Worm (Caenorhabditis elegans) whole organism, late embryonic: Measurements from ENCODE around the gene aqp-2.

Experiments
- C38D4.7 ChIP-seq: fragments of 200-800 bp; sonication (Bioruptor generic); optimal IDR thresholded peaks from 2 replicates; lab custom pipeline; 2018; ENCODE audit warnings: mild to moderate bottlenecking, missing genetic modification characterization, moderate library complexity, missing compliant biosample characterization
- T23F11.4 ChIP-seq: fragments of 200-800 bp; sonication (Bioruptor generic); optimal IDR thresholded peaks from 2 replicates; lab custom pipeline; 2018; ENCODE audit warnings: mild to moderate bottlenecking, missing genetic modification characterization, missing compliant biosample characterization
- Y22D7AL.16 ChIP-seq: sonication (generic microtip); optimal IDR thresholded peaks from 2 replicates; lab custom pipeline; 2016; ENCODE audit warnings: missing genetic modification characterization, missing compliant biosample characterization
- ahr-1 ChIP-seq: sonication (generic microtip); optimal IDR thresholded peaks from 2 replicates; lab custom pipeline; 2016; ENCODE audit warnings: missing genetic modification characterization, missing compliant biosample characterization
- ama-1 ChIP-seq: fragments of 150-350 bp; optimal IDR thresholded peaks from 2 replicates; lab custom pipeline; 2014
- ceh-14 ChIP-seq: sonication (generic microtip); optimal IDR thresholded peaks from 2 replicates; lab custom pipeline; 2016; ENCODE audit warnings: missing genotype, missing genetic modification characterization, missing compliant biosample characterization
- ceh-19 ChIP-seq: fragments of 200-800 bp; sonication (Bioruptor generic); optimal IDR thresholded peaks from 2 replicates; lab custom pipeline; 2018; ENCODE audit warnings: mild to moderate bottlenecking, missing genetic modification characterization, missing compliant biosample characterization
- ceh-2 ChIP-seq: sonication (generic microtip); optimal IDR thresholded peaks from 2 replicates; lab custom pipeline; 2016; ENCODE audit warnings: missing genotype, missing genetic modification characterization, missing compliant biosample characterization
- ceh-22 ChIP-seq: sonication (generic microtip); optimal IDR thresholded peaks from 2 replicates; lab custom pipeline; 2017; ENCODE audit warnings: missing biosample characterization, missing genetic modification characterization
- ceh-24 ChIP-seq: sonication (generic microtip); optimal IDR thresholded peaks from 2 replicates; lab custom pipeline; 2016; ENCODE audit warnings: mild to moderate bottlenecking, missing genetic modification characterization, missing compliant biosample characterization
- ceh-30 ChIP-seq: fragments of 150-350 bp; optimal IDR thresholded peaks from 2 replicates; lab custom pipeline; 2014; ENCODE audit warnings: missing biosample characterization, missing genetic modification characterization
- ceh-31 ChIP-seq: sonication (generic microtip); optimal IDR thresholded peaks from 2 replicates; lab custom pipeline; 2016; ENCODE audit warnings: missing genetic modification characterization, missing compliant biosample characterization
- ceh-34 ChIP-seq: sonication (generic microtip); optimal IDR thresholded peaks from 2 replicates; lab custom pipeline; 2016; ENCODE audit warnings: mild to moderate bottlenecking, missing genetic modification characterization, missing compliant biosample characterization
- ceh-48 ChIP-seq: sonication (generic microtip); optimal IDR thresholded peaks from 2 replicates; lab custom pipeline; 2016; ENCODE audit warnings: missing genetic modification characterization, inconsistent platforms, missing compliant biosample characterization
- ceh-6 ChIP-seq: fragments of 200-800 bp; sonication (Bioruptor generic); optimal IDR thresholded peaks from 2 replicates; lab custom pipeline; 2018; ENCODE audit warnings: mild to moderate bottlenecking, missing genetic modification characterization, missing compliant biosample characterization
- dmd-4 ChIP-seq: sonication (generic microtip); optimal IDR thresholded peaks from 2 replicates; lab custom pipeline; 2016; ENCODE audit warnings: borderline replicate concordance, missing genetic modification characterization, missing compliant biosample characterization
- dve-1 ChIP-seq: sonication (generic microtip); optimal IDR thresholded peaks from 2 replicates; lab custom pipeline; 2017; ENCODE audit warnings: antibody characterized with exemption, mild to moderate bottlenecking, missing genetic modification characterization, missing compliant biosample characterization
- elt-2 ChIP-seq: sonication (generic microtip); optimal IDR thresholded peaks from 2 replicates; lab custom pipeline; 2016; ENCODE audit warnings: missing genetic modification reagents, missing genetic modification characterization, missing compliant biosample characterization
- ets-4 ChIP-seq: sonication (generic microtip); optimal IDR thresholded peaks from 2 replicates; lab custom pipeline; 2016; ENCODE audit warnings: missing genetic modification characterization, missing compliant biosample characterization
- eyg-1 ChIP-seq: sonication (generic microtip); optimal IDR thresholded peaks from 2 replicates; lab custom pipeline; 2016; ENCODE audit warnings: missing genotype, missing genetic modification characterization, missing compliant biosample characterization
- fkh-10 ChIP-seq: fragments of 150-350 bp; optimal IDR thresholded peaks from 2 replicates; lab custom pipeline; 2014; ENCODE audit warnings: missing biosample characterization, missing genetic modification reagents, missing genetic modification characterization
- gmeb-2 ChIP-seq: sonication (generic microtip); optimal IDR thresholded peaks from 2 replicates; lab custom pipeline; 2016; ENCODE audit warnings: missing genetic modification characterization, inconsistent platforms, missing compliant biosample characterization
- hlh-8 ChIP-seq: sonication (generic microtip); optimal IDR thresholded peaks from 2 replicates; lab custom pipeline; 2016; ENCODE audit warnings: missing genotype, missing genetic modification characterization, missing compliant biosample characterization
- mec-3 ChIP-seq: sonication (generic microtip); optimal IDR thresholded peaks from 2 replicates; lab custom pipeline; 2016; ENCODE audit warnings: borderline replicate concordance, missing genetic modification characterization, missing compliant biosample characterization
- nfya-1 ChIP-seq: sonication (generic microtip); optimal IDR thresholded peaks from 2 replicates; lab custom pipeline; 2017; ENCODE audit warnings: missing genetic modification characterization, mild to moderate bottlenecking, missing compliant biosample characterization, antibody characterized with exemption, moderate library complexity
- nhr-11 ChIP-seq: fragments of 150-350 bp; optimal IDR thresholded peaks from 2 replicates; lab custom pipeline; 2014; ENCODE audit warnings: missing biosample characterization, missing genetic modification characterization
- npax-4 ChIP-seq: sonication (generic microtip); optimal IDR thresholded peaks from 2 replicates; lab custom pipeline; 2016; ENCODE audit warnings: missing genetic modification characterization, missing compliant biosample characterization
- pag-3 ChIP-seq: sonication (generic microtip); optimal IDR thresholded peaks from 2 replicates; lab custom pipeline; 2016; ENCODE audit warnings: missing compliant biosample characterization, missing genetic modification characterization, borderline replicate concordance
- pros-1 ChIP-seq: fragments of 150-350 bp; optimal IDR thresholded peaks from 2 replicates; lab custom pipeline; 2014; ENCODE audit warnings: missing biosample characterization, missing genetic modification reagents, missing genetic modification characterization
- ref-2 ChIP-seq: sonication (generic microtip); optimal IDR thresholded peaks from 2 replicates; lab custom pipeline; 2016; ENCODE audit warnings: missing genetic modification characterization, missing compliant biosample characterization
- rnt-1 ChIP-seq: sonication (generic microtip); optimal IDR thresholded peaks from 2 replicates; lab custom pipeline; 2016; ENCODE audit warnings: missing genetic modification characterization, missing compliant biosample characterization
- sdc-2 ChIP-seq: sonication (generic microtip); optimal IDR thresholded peaks from 2 replicates; lab custom pipeline; 2016; ENCODE audit warnings: missing genotype, missing genetic modification characterization, missing compliant biosample characterization
- syd-9 ChIP-seq: sonication (generic microtip); optimal IDR thresholded peaks from 2 replicates; lab custom pipeline; 2016; ENCODE audit warnings: mild to moderate bottlenecking, missing genetic modification characterization, moderate library complexity, missing compliant biosample characterization
- tbx-2 ChIP-seq: sonication (generic microtip); optimal IDR thresholded peaks from 2 replicates; lab custom pipeline; 2016; ENCODE audit warnings: missing genetic modification characterization, missing compliant biosample characterization
- tbx-7 ChIP-seq: sonication (generic microtip); optimal IDR thresholded peaks from 2 replicates; lab custom pipeline; 2016; ENCODE audit warnings: missing genotype, missing genetic modification characterization, missing compliant biosample characterization
- unc-3 ChIP-seq, 2 experiments: fragments of 200-800 bp in 1 of 2; sonication (Bioruptor generic) in 1 of 2; sonication (generic microtip) in 1 of 2; conservative IDR thresholded peaks in 1 of 2; optimal IDR thresholded peaks in 1 of 2; 2 replicates each; pipeline versions ENCODE4 v1.3.6 to Lab custom; 2016 to 2022; ENCODE audit warnings: missing compliant biosample characterization in 2 of 2, missing genetic modification characterization in 2 of 2, missing genetic modification reagents in 1 of 2
- unc-42 ChIP-seq: sonication (generic microtip); optimal IDR thresholded peaks from 2 replicates; lab custom pipeline; 2016; ENCODE audit warnings: missing genotype, missing genetic modification characterization, missing compliant biosample characterization
- unc-55 ChIP-seq: sonication (generic microtip); optimal IDR thresholded peaks from 2 replicates; lab custom pipeline; 2017; ENCODE audit warnings: missing biosample characterization, missing genetic modification reagents, missing genetic modification characterization
- zip-5 ChIP-seq: sonication (generic microtip); optimal IDR thresholded peaks from 2 replicates; lab custom pipeline; 2016; ENCODE audit warnings: missing genetic modification characterization, missing compliant biosample characterization

aqp-2 gene

ce11 chrII:9280048-9280772, 18.4 kb upstream of the aqp-2 start, which contains the start of gene gldi-3:
gldi-3 (minus strand) TSS chrII:9280098.
- TF ChIP-seq ceh-2 (tag; lab: Kevin White, UChicago) (no peak), sdc-2 (tag; lab: Kevin White, UChicago) (no peak), hlh-8 (tag; lab: Kevin White, UChicago) (no peak), mec-3 (no peak), nhr-11 (no peak), unc-55 (GFP tag; lab: Kevin White, UChicago) (no peak), zip-5 (tag; lab: Kevin White, UChicago) (no peak), ets-4 (tag; lab: Kevin White, UChicago) (no peak), ceh-34 (tag; lab: Kevin White, UChicago) (no peak), ceh-22 (tag; lab: Kevin White, UChicago) (no peak)

- no peak for TF ChIP-seq ahr-1 (tag; lab: Kevin White, UChicago)
- no peak for TF ChIP-seq nfya-1 (tag; lab: Kevin White, UChicago)
- no peak for TF ChIP-seq ceh-14 (tag; lab: Kevin White, UChicago)
- TF ChIP-seq dmd-4 (tag; lab: Kevin White, UChicago): no peak
- no peak for TF ChIP-seq ama-1 (lab: Kevin White, UChicago)
- no peak for TF ChIP-seq unc-42 (tag; lab: Kevin White, UChicago)
- no peak for TF ChIP-seq fkh-10
- no peak for TF ChIP-seq ceh-24 (tag; lab: Kevin White, UChicago)
- TF ChIP-seq ref-2 (tag; lab: Kevin White, UChicago): no peak
- TF ChIP-seq elt-2 (tag; lab: Kevin White, UChicago): no peak
- no peak for TF ChIP-seq eyg-1 (tag; lab: Kevin White, UChicago)
- no peak for TF ChIP-seq syd-9 (tag; lab: Kevin White, UChicago)
- no peak for TF ChIP-seq gmeb-2
- no peak for TF ChIP-seq dve-1
These were observed 17.2 kb upstream of the aqp-2 start for ce11 chrII:9279016-9279415.

DNA sequence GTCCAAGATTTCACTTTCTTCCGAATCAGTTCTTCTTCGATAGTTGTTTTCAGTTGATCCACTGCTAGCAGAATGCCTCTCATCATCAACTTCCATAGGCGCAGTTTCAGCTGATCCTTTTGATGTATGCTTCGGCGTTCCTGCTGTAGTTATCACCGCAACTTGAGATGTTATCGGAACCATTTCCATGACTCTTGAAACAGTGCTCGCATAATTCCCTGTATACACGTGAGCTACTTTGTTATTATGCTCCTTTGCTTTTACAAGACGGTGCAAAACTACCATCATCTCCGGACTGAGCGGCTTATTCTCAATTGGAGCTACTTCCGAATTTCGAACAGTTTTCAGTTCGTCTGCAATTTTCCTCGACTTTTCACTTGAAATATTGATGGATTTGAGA, 15.4 kb upstream of the aqp-2 start:
- TF ChIP-seq ceh-14 (tag; lab: Kevin White, UChicago): no peak

- TF ChIP-seq pag-3 (tag; lab: Kevin White, UChicago): no peak
- no peak for TF ChIP-seq hlh-8 (tag; lab: Kevin White, UChicago)
- TF ChIP-seq ceh-19 (GFP tag; lab: Kevin White, UChicago): no peak
- no peak for TF ChIP-seq T23F11.4 (GFP tag; lab: Kevin White, UChicago)
- TF ChIP-seq ceh-30 (tag; lab: Kevin White, UChicago): no peak
- TF ChIP-seq sdc-2 (tag; lab: Kevin White, UChicago): no peak
- TF ChIP-seq ceh-34 (tag; lab: Kevin White, UChicago): no peak
These were observed 13.4 kb upstream of the aqp-2 start for ce11 chrII:9275173-9275572.

DNA sequence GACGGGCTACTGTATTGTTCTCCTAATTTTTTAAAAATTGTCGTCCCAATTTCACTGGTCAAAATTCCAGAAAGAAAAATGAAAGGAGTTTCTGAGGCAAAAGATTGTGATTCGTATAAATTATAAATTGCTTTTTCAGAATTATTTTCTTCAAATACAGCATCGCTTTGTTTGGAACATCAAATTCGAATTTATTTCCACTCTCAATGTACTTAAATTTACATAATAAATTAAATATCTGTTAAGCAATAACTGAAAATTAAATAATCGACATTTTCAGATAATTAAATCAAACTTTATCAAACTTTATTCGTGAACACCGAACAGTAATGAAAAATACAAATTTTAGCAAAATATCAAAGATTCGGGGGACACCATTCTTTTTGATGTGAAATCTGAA, 13.0 kb upstream of the aqp-2 start:
- TF ChIP-seq tbx-7 (no peak), syd-9 (tag; lab: Kevin White, UChicago) (no peak), npax-4 (no peak), eyg-1 (tag; lab: Kevin White, UChicago) (no peak), pros-1 (no peak), ceh-6 (no peak), Y22D7AL.16 (tag; lab: Kevin White, UChicago) (no peak), unc-3 (GFP tag; conservative IDR thresholded peaks at IDR 0.05; lab: Robert Waterston, UW) (no peak), unc-3 (tag; optimal IDR thresholded peaks at IDR 0.05; lab: Kevin White, UChicago) (no peak), dmd-4 (tag; lab: Kevin White, UChicago) (no peak), tbx-2 (tag; lab: Kevin White, UChicago) (no peak), rnt-1 (tag; lab: Kevin White, UChicago) (no peak), C38D4.7 (GFP tag; lab: Kevin White, UChicago) (no peak), ets-4 (tag; lab: Kevin White, UChicago) (no peak), ceh-19 (GFP tag; lab: Kevin White, UChicago) (no peak), ceh-31 (tag; lab: Kevin White, UChicago) (no peak), nhr-11 (no peak), ceh-48 (no peak)
